Worm (Caenorhabditis elegans) whole organism, L3 larva: ENCODE results near the gene gphr-1.

Source experiments
- R02D3.7 ChIP-seq: fragments of 150-350 bp; optimal IDR thresholded peaks from 2 replicates; lab custom pipeline; 2014; ENCODE audit warnings: missing biosample characterization, missing genetic modification characterization
- ZK546.5 ChIP-seq: sonication (generic microtip); optimal IDR thresholded peaks from 2 replicates; lab custom pipeline; 2017; ENCODE audit warnings: missing biosample characterization, missing genetic modification characterization
- aly-2 ChIP-seq: fragments of 150-350 bp; optimal IDR thresholded peaks from 2 replicates; lab custom pipeline; 2014; ENCODE audit warnings: missing biosample characterization, missing genetic modification characterization
- ama-1 ChIP-seq: fragments of 150-350 bp; optimal IDR thresholded peaks from 2 replicates; lab custom pipeline; 2018
- ceh-16 ChIP-seq: sonication (generic microtip); optimal IDR thresholded peaks from 2 replicates; lab custom pipeline; 2017; ENCODE audit warnings: missing biosample characterization, missing genetic modification characterization
- ceh-28 ChIP-seq: fragments of 150-350 bp; optimal IDR thresholded peaks from 2 replicates; lab custom pipeline; 2014; ENCODE audit warnings: missing biosample characterization, missing genetic modification reagents, missing genetic modification characterization
- ceh-82 ChIP-seq: fragments of 150-350 bp; optimal IDR thresholded peaks from 2 replicates; lab custom pipeline; 2014; ENCODE audit warnings: missing biosample characterization, missing genetic modification characterization
- egl-27 ChIP-seq: sonication (generic microtip); optimal IDR thresholded peaks from 4 replicates; lab custom pipeline; 2017; ENCODE audit warnings: missing biosample characterization, missing genetic modification reagents, missing genetic modification characterization
- egl-5 ChIP-seq: fragments of 150-350 bp; optimal IDR thresholded peaks from 2 replicates; lab custom pipeline; 2017; ENCODE audit warnings: missing biosample characterization, missing genetic modification reagents, missing genetic modification characterization, inconsistent platforms
- elt-2 ChIP-seq: sonication (generic microtip); optimal IDR thresholded peaks from 2 replicates; lab custom pipeline; 2016; ENCODE audit warnings: missing genetic modification reagents, mild to moderate bottlenecking, missing genetic modification characterization, missing compliant biosample characterization
- fkh-10 ChIP-seq: sonication (generic microtip); optimal IDR thresholded peaks from 2 replicates; lab custom pipeline; 2017; ENCODE audit warnings: missing biosample characterization, missing genetic modification reagents, missing genetic modification characterization
- hmg-11 ChIP-seq: sonication (generic microtip); optimal IDR thresholded peaks from 2 replicates; lab custom pipeline; 2016; ENCODE audit warnings: missing genetic modification characterization, missing compliant biosample characterization
- jun-1 ChIP-seq: fragments of 150-350 bp; optimal IDR thresholded peaks from 2 replicates; lab custom pipeline; 2014; ENCODE audit warnings: missing biosample characterization, missing genetic modification reagents, missing genetic modification characterization
- lin-15B ChIP-seq: fragments of 150-350 bp; optimal IDR thresholded peaks from 2 replicates; lab custom pipeline; 2014; ENCODE audit warnings: missing biosample characterization, missing genetic modification characterization
- lsy-12 ChIP-seq: sonication (generic microtip); optimal IDR thresholded peaks from 2 replicates; lab custom pipeline; 2016; ENCODE audit warnings: mild to moderate bottlenecking, missing genetic modification characterization, missing compliant biosample characterization
- mdl-1 ChIP-seq: fragments of 150-350 bp; optimal IDR thresholded peaks from 2 replicates; lab custom pipeline; 2014; ENCODE audit warnings: missing biosample characterization, missing genetic modification characterization
- nfya-1 ChIP-seq: sonication (generic microtip); optimal IDR thresholded peaks from 2 replicates; lab custom pipeline; 2017; ENCODE audit warnings: missing genetic modification characterization, mild to moderate bottlenecking, missing compliant biosample characterization, antibody characterized with exemption, moderate library complexity; ENCODE audit not compliant: insufficient read depth
- nhr-11 ChIP-seq: fragments of 150-350 bp; optimal IDR thresholded peaks from 2 replicates; lab custom pipeline; 2014; ENCODE audit warnings: missing biosample characterization, missing genetic modification characterization
- nhr-12 ChIP-seq: fragments of 150-350 bp; optimal IDR thresholded peaks from 2 replicates; lab custom pipeline; 2014; ENCODE audit warnings: missing biosample characterization, missing genetic modification characterization
- nhr-237 ChIP-seq: fragments of 150-350 bp; optimal IDR thresholded peaks from 2 replicates; lab custom pipeline; 2014; ENCODE audit warnings: missing biosample characterization, missing genetic modification characterization
- nhr-25 ChIP-seq: sonication (generic microtip); optimal IDR thresholded peaks from 2 replicates; lab custom pipeline; 2017; ENCODE audit warnings: missing biosample characterization, missing genetic modification characterization
- nhr-28 ChIP-seq: fragments of 150-350 bp; optimal IDR thresholded peaks from 2 replicates; lab custom pipeline; 2014; ENCODE audit warnings: missing biosample characterization, missing genetic modification characterization
- nhr-43 ChIP-seq: sonication (generic microtip); optimal IDR thresholded peaks from 2 replicates; lab custom pipeline; 2016; ENCODE audit warnings: mild to moderate bottlenecking, missing genetic modification characterization, missing compliant biosample characterization; ENCODE audit not compliant: poor library complexity, severe bottlenecking
- nhr-67 ChIP-seq: fragments of 150-350 bp; optimal IDR thresholded peaks from 2 replicates; lab custom pipeline; 2014; ENCODE audit warnings: missing biosample characterization, missing genetic modification characterization
- nhr-77 ChIP-seq: fragments of 150-350 bp; optimal IDR thresholded peaks from 2 replicates; lab custom pipeline; 2014; ENCODE audit warnings: missing biosample characterization, missing genetic modification characterization
- pha-4 ChIP-seq: fragments of 150-350 bp; optimal IDR thresholded peaks from 2 replicates; lab custom pipeline; 2014; ENCODE audit warnings: missing biosample characterization, missing genetic modification reagents, missing genetic modification characterization
- sea-2 ChIP-seq: fragments of 150-350 bp; sonication (generic microtip); optimal IDR thresholded peaks from 4 replicates; lab custom pipeline; 2014; ENCODE audit warnings: missing biosample characterization, missing genetic modification reagents, missing genetic modification characterization
- skn-1 ChIP-seq: fragments of 150-350 bp; optimal IDR thresholded peaks from 2 replicates; lab custom pipeline; 2014; ENCODE audit warnings: missing biosample characterization, missing genetic modification characterization
- tbx-2 ChIP-seq: sonication (generic microtip); optimal IDR thresholded peaks from 2 replicates; lab custom pipeline; 2016; ENCODE audit warnings: mild to moderate bottlenecking, missing genetic modification characterization, missing compliant biosample characterization
- unc-39 ChIP-seq: sonication (generic microtip); optimal IDR thresholded peaks from 4 replicates; lab custom pipeline; 2017; ENCODE audit warnings: missing biosample characterization, missing genetic modification characterization
- unc-62 ChIP-seq: fragments of 150-350 bp; sonication (generic microtip); optimal IDR thresholded peaks from 4 replicates; lab custom pipeline; 2014; ENCODE audit warnings: missing biosample characterization, missing genetic modification reagents, missing genetic modification characterization
- zag-1 ChIP-seq: fragments of 150-350 bp; optimal IDR thresholded peaks from 2 replicates; lab custom pipeline; 2014; ENCODE audit warnings: missing biosample characterization, missing genetic modification characterization
- ztf-11 ChIP-seq: fragments of 150-350 bp; optimal IDR thresholded peaks from 2 replicates; lab custom pipeline; 2014; ENCODE audit warnings: missing biosample characterization, missing genetic modification characterization

The gphr-1 gene

ce11 chrIII:12251178-12251577 lies 32.3 kb downstream of the gphr-1 start:
- TF ChIP-seq nhr-11 (tag; lab: Kevin White, UChicago) (no peak), ceh-28 (no peak), lin-15B (tag; lab: Kevin White, UChicago) (no peak), nfya-1 (tag; lab: Kevin White, UChicago) (no peak), nhr-237 (tag; lab: Kevin White, UChicago) (no peak), tbx-2 (tag; lab: Kevin White, UChicago) (no peak), unc-62 (GFP tag; lab: Kevin White, UChicago) (no peak), zag-1 (tag; lab: Kevin White, UChicago) (no peak)

ce11 chrIII:12253342-12253741 lies 34.5 kb downstream of the gphr-1 start:
- TF ChIP-seq ama-1 = no peak
- TF ChIP-seq lsy-12 (tag; lab: Kevin White, UChicago) = no peak
- TF ChIP-seq nhr-77 = no peak
- no peak for TF ChIP-seq ZK546.5
- no peak for TF ChIP-seq skn-1 (tag; lab: Kevin White, UChicago)

DNA sequence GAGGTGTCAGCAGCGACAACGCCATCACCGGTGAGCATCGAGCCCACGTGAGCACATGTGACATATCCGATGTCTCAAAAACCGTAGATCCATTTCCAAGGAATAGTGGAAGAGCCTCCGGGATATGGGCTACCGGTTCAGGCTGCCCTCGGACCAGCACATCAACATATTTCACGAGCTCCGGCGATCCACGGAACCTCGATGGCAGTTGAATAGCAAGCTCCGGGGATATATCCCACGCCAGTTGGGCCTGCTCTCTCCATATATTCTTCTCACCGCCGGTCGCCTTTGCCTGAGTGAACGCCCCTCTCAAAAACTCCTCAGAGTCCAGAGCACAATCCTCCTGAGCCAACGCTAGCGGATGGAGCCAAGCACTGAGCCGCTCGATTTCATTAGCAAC lies 40.9 kb downstream of the gphr-1 start:
- TF ChIP-seq ZK546.5 (no peak), unc-39 (no peak), nfya-1 (tag; lab: Kevin White, UChicago) (no peak), mdl-1 (tag; lab: Kevin White, UChicago) (no peak), skn-1 (tag; lab: Kevin White, UChicago) (no peak), elt-2 (tag; lab: Kevin White, UChicago) (no peak), lin-15B (tag; lab: Kevin White, UChicago) (no peak), nhr-28 (tag; lab: Kevin White, UChicago) (no peak), egl-27 (no peak), pha-4 (tag; lab: Kevin White, UChicago) (no peak), nhr-12 (tag; lab: Kevin White, UChicago) (no peak), tbx-2 (tag; lab: Kevin White, UChicago) (no peak), ztf-11 (tag; lab: Kevin White, UChicago) (no peak), hmg-11 (tag; lab: Kevin White, UChicago) (no peak)

- TF ChIP-seq nfya-1 (tag; lab: Kevin White, UChicago) (no peak), fkh-10 (GFP tag; lab: Kevin White, UChicago) (no peak), egl-5 (tag; lab: Kevin White, UChicago) (no peak), ztf-11 (tag; lab: Kevin White, UChicago) (no peak), nhr-12 (tag; lab: Kevin White, UChicago) (no peak), aly-2 (no peak), nhr-28 (tag; lab: Kevin White, UChicago) (no peak), ceh-16 (tag; lab: Kevin White, UChicago) (no peak), lsy-12 (tag; lab: Kevin White, UChicago) (no peak), mdl-1 (tag; lab: Kevin White, UChicago) (no peak), jun-1 (tag; lab: Kevin White, UChicago) (no peak), nhr-25 (tag; lab: Kevin White, UChicago) (no peak), R02D3.7 (no peak), sea-2 (GFP tag; lab: Kevin White, UChicago) (no peak), nhr-67 (tag; lab: Kevin White, UChicago) (no peak), zag-1 (tag; lab: Kevin White, UChicago) (no peak), nhr-43 (tag; lab: Kevin White, UChicago) (no peak), unc-62 (GFP tag; lab: Kevin White, UChicago) (no peak), ama-1 (no peak), ceh-82 (no peak)
These were observed 41.6 kb downstream of the gphr-1 start for ce11 chrIII:12260413-12260812.

DNA sequence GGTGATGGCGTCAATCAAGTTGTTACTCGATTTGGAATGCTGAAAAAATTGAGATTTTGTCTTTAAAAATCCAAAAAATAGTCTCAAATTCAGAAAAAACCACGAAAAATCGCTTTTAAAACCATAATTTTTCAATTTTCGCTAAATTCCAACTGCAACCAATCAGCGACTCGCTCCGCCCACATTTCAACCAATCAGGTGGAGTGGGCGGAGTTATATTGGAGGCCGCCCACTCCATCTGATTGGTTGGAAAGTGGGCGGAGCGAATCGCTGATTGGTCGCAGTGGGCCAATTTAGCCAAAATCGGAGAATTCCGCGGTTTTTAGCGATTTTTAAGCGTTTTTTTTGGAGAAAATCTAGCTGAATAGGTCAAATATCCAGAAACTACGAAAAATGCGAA lies 51.0 kb downstream of the gphr-1 start:
- TF ChIP-seq nfya-1 (tag; lab: Kevin White, UChicago) = peak; percentile 98
- no peak for TF ChIP-seq nhr-25 (tag; lab: Kevin White, UChicago)
